Worm (Caenorhabditis elegans) whole organism, L2 larva: ENCODE results near the gene K02B2.6.

Source experiments
- C34F6.9 ChIP-seq: fragments of 150-350 bp; optimal IDR thresholded peaks from 2 replicates; lab custom pipeline; 2014; ENCODE audit warnings: missing biosample characterization, missing genetic modification characterization
- F13H6.1 ChIP-seq: sonication (generic microtip); optimal IDR thresholded peaks from 2 replicates; lab custom pipeline; 2016; ENCODE audit warnings: missing genetic modification characterization, missing compliant biosample characterization
- R02D3.7 ChIP-seq: fragments of 150-350 bp; optimal IDR thresholded peaks from 2 replicates; lab custom pipeline; 2014; ENCODE audit warnings: missing biosample characterization, missing genetic modification characterization
- Y55F3AM.14 ChIP-seq: fragments of 200-800 bp; sonication (Bioruptor generic); optimal IDR thresholded peaks from 2 replicates; lab custom pipeline; 2018; ENCODE audit warnings: mild to moderate bottlenecking, missing genetic modification characterization, missing compliant biosample characterization
- aly-2 ChIP-seq: fragments of 150-350 bp; optimal IDR thresholded peaks from 2 replicates; lab custom pipeline; 2014; ENCODE audit warnings: missing biosample characterization, missing genetic modification characterization
- ama-1 ChIP-seq: fragments of 150-350 bp; optimal IDR thresholded peaks from 2 replicates; lab custom pipeline; 2018; ENCODE audit warnings: inconsistent platforms
- blmp-1 ChIP-seq: sonication (generic microtip); optimal IDR thresholded peaks from 2 replicates; lab custom pipeline; 2017; ENCODE audit warnings: missing genetic modification characterization, mild to moderate bottlenecking, missing compliant biosample characterization, antibody characterized with exemption, moderate library complexity; ENCODE audit not compliant: insufficient read depth
- ceh-16 ChIP-seq: fragments of 150-350 bp; optimal IDR thresholded peaks from 2 replicates; lab custom pipeline; 2014; ENCODE audit warnings: missing biosample characterization, missing genetic modification characterization
- ceh-82 ChIP-seq: fragments of 150-350 bp; optimal IDR thresholded peaks from 2 replicates; lab custom pipeline; 2014; ENCODE audit warnings: missing biosample characterization, missing genetic modification characterization
- crh-2 ChIP-seq: sonication (generic microtip); optimal IDR thresholded peaks from 2 replicates; lab custom pipeline; 2017; ENCODE audit warnings: missing biosample characterization, missing genetic modification characterization
- egl-27 ChIP-seq: sonication (generic microtip); optimal IDR thresholded peaks from 3 replicates; lab custom pipeline; 2017; ENCODE audit warnings: missing biosample characterization, missing genetic modification reagents, missing genetic modification characterization
- elt-1 ChIP-seq: fragments of 150-350 bp; optimal IDR thresholded peaks from 2 replicates; lab custom pipeline; 2014; ENCODE audit warnings: missing biosample characterization, missing genetic modification characterization
- fos-1 ChIP-seq: fragments of 150-350 bp; optimal IDR thresholded peaks from 2 replicates; lab custom pipeline; 2014; ENCODE audit warnings: missing biosample characterization, missing genetic modification characterization
- gmeb-1 ChIP-seq: fragments of 150-350 bp; optimal IDR thresholded peaks from 2 replicates; lab custom pipeline; 2014; ENCODE audit warnings: missing biosample characterization, missing genetic modification characterization
- lin-13 ChIP-seq: fragments of 150-350 bp; optimal IDR thresholded peaks from 2 replicates; lab custom pipeline; 2014; ENCODE audit warnings: missing biosample characterization, missing genetic modification reagents, missing genetic modification characterization
- lsy-2 ChIP-seq, 2 experiments: fragments of 150-350 bp in 1 of 2; sonication (generic microtip) in 1 of 2; optimal IDR thresholded peaks; 2 replicates each; lab custom pipeline; 2014 to 2017; ENCODE audit warnings: missing biosample characterization in 2 of 2, missing genetic modification characterization in 2 of 2
- mab-5 ChIP-seq: fragments of 150-350 bp; optimal IDR thresholded peaks from 2 replicates; lab custom pipeline; 2014; ENCODE audit warnings: missing biosample characterization, missing genetic modification characterization
- nhr-10 ChIP-seq: sonication (generic microtip); optimal IDR thresholded peaks from 2 replicates; lab custom pipeline; 2017; ENCODE audit warnings: missing biosample characterization, missing genetic modification characterization
- nhr-129 ChIP-seq: fragments of 150-350 bp; optimal IDR thresholded peaks from 2 replicates; lab custom pipeline; 2014; ENCODE audit warnings: missing biosample characterization, missing genetic modification characterization
- nhr-21 ChIP-seq: fragments of 150-350 bp; optimal IDR thresholded peaks from 2 replicates; lab custom pipeline; 2014; ENCODE audit warnings: missing biosample characterization, missing genetic modification characterization
- nhr-25 ChIP-seq: fragments of 150-350 bp; sonication (generic microtip); optimal IDR thresholded peaks from 3 replicates; lab custom pipeline; 2014; ENCODE audit warnings: missing biosample characterization, missing genetic modification characterization
- nhr-77 ChIP-seq: fragments of 150-350 bp; optimal IDR thresholded peaks from 2 replicates; lab custom pipeline; 2014; ENCODE audit warnings: missing biosample characterization, missing genetic modification characterization
- peb-1 ChIP-seq: fragments of 150-350 bp; optimal IDR thresholded peaks from 2 replicates; lab custom pipeline; 2014; ENCODE audit warnings: missing biosample characterization, missing genetic modification characterization
- skn-1 ChIP-seq: sonication (generic microtip); optimal IDR thresholded peaks from 2 replicates; lab custom pipeline; 2017; ENCODE audit warnings: missing biosample characterization, missing genetic modification characterization
- sma-3 ChIP-seq: sonication (generic microtip); optimal IDR thresholded peaks from 2 replicates; lab custom pipeline; 2016; ENCODE audit warnings: missing genetic modification reagents, missing genetic modification characterization, missing compliant biosample characterization
- sma-9 ChIP-seq, 2 experiments: fragments of 150-350 bp in 1 of 2; sonication (generic microtip) in 1 of 2; optimal IDR thresholded peaks; 2 replicates each; lab custom pipeline; 2014 to 2016; ENCODE audit warnings: missing genetic modification characterization in 2 of 2, mild to moderate bottlenecking in 1 of 2, missing biosample characterization in 1 of 2, missing compliant biosample characterization in 1 of 2, missing genetic modification reagents in 1 of 2, moderate library complexity in 1 of 2
- snpc-4 ChIP-seq: fragments of 150-350 bp; optimal IDR thresholded peaks from 2 replicates; lab custom pipeline; 2014; ENCODE audit warnings: missing biosample characterization, missing genetic modification characterization
- unc-39 ChIP-seq: fragments of 150-350 bp; optimal IDR thresholded peaks from 2 replicates; lab custom pipeline; 2014; ENCODE audit warnings: missing biosample characterization, missing genetic modification characterization
- ztf-1 ChIP-seq: fragments of 200-800 bp; sonication (Bioruptor generic); conservative IDR thresholded peaks from 2 replicates; pipeline ENCODE4 v1.3.6; 2022; ENCODE audit warnings: missing genetic modification characterization, missing compliant biosample characterization
- ztf-11 ChIP-seq: sonication (generic microtip); optimal IDR thresholded peaks from 2 replicates; lab custom pipeline; 2017; ENCODE audit warnings: missing biosample characterization, missing genetic modification characterization
- ztf-4 ChIP-seq: fragments of 150-350 bp; optimal IDR thresholded peaks from 2 replicates; lab custom pipeline; 2014; ENCODE audit warnings: missing biosample characterization, missing genetic modification characterization

K02B2.6 gene

DNA sequence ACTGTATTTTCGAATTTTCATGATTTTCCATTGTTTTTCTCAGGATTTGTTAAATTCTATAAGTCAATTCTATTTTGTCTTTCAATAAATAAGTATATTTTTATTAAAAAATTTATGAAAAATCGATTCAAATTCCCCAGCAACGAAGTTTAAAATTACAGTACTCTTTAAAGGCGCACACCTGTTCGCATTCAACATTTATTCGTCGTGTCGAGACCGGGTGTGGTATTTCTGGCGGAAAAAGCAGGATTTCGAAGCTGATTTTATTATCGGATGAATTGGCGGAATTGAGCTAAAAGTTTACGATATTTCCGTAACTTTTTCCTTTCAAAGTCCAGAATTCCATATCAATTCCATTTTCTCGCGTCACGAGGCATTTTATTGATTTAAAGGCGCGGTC is 16.6 kb downstream of the K02B2.6 start:
- no peak for TF ChIP-seq nhr-77 (tag; lab: Kevin White, UChicago)
- no peak for TF ChIP-seq mab-5 (tag; lab: Kevin White, UChicago)
- TF ChIP-seq C34F6.9 (tag; lab: Kevin White, UChicago), result no peak
- no peak for TF ChIP-seq ceh-82 (tag; lab: Kevin White, UChicago)
- TF ChIP-seq F13H6.1 (tag; lab: Kevin White, UChicago), result no peak
- no peak for TF ChIP-seq crh-2 (tag; lab: Kevin White, UChicago)

DNA sequence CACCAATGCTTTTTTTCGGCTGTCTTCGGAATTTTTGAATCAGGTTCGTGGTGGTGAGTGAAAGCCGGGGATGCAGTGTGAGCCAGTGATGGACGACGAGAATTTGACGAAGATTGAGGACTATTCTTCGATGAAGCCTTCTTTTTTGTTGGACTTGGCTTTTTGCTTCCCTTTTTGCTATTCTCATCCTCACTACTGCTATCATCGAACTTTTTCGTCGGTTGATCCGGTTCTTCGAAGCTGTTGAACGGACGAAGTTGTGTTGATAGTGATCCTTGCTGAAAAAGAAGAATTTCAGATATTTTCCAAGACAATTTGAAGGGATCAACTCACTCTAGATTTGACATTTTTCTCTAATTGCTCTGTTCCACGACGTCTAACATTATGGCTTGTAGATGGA is 17.9 kb downstream of the K02B2.6 start:
- TF ChIP-seq nhr-25 (tag; lab: Kevin White, UChicago) (no peak), nhr-129 (tag; lab: Kevin White, UChicago) (no peak), nhr-10 (tag; lab: Kevin White, UChicago) (no peak), ztf-4 (tag; lab: Kevin White, UChicago) (no peak), ceh-82 (tag; lab: Kevin White, UChicago) (no peak), peb-1 (tag; lab: Kevin White, UChicago) (no peak)

DNA sequence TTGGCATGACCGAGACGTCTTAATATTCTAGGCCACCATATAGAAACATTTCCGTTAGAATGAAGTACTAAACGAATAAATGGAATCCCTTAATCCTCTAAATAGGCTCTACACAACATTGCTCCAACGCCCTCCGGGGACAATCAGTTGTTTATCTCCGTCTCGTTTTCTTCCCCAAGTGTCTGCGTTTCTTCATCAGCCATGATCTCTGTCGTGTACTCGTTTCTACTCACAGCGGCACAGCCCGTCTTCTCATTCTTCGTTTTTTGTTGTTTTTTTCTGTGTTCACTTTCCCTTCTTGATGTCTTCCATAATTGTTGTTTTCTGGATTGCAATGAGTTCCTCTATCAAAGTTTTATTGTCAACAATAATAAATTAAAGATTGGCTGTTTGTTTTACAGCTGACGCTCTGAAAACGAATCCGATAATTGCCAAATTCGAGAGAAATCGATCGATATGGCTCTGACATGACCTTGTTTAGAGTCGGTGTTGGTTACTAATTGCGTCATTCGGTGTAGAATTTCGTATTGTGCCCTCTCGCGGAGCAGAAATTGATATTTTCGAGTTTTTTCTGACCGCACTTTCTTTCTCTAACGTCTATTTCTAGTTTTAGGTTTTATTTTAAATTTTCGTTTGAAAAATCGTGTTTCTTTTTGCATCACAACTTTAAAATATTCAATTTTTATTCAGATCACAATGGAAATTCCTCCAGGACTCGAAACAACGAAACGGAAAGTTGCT is 20.7 kb downstream of the K02B2.6 start, which contains the start of gene pfkb-1.2:
Gene pfkb-1.2, plus strand, starts transcription at position 691 of the 741 bp plus-strand sequence.
- TF ChIP-seq ztf-1, result no peak
- no peak for TF ChIP-seq skn-1 (tag; lab: Kevin White, UChicago)
- TF ChIP-seq lin-13, result no peak
- no peak for TF ChIP-seq ceh-16 (tag; lab: Kevin White, UChicago)
- peak in 1 of 2 experiments; percentile 14 for TF ChIP-seq lsy-2 (tag; optimal IDR thresholded peaks at IDR 0.05; lab: Kevin White, UChicago)
- TF ChIP-seq elt-1 (tag; lab: Kevin White, UChicago), result no peak
- TF ChIP-seq ceh-82 (tag; lab: Kevin White, UChicago), result no peak
- no peak for TF ChIP-seq egl-27 (tag; lab: Kevin White, UChicago)
- TF ChIP-seq unc-39 (tag; lab: Kevin White, UChicago), result no peak
- TF ChIP-seq C34F6.9 (tag; lab: Kevin White, UChicago), result peak; percentile 30
- TF ChIP-seq, all 48 proteins: peak for 2

DNA sequence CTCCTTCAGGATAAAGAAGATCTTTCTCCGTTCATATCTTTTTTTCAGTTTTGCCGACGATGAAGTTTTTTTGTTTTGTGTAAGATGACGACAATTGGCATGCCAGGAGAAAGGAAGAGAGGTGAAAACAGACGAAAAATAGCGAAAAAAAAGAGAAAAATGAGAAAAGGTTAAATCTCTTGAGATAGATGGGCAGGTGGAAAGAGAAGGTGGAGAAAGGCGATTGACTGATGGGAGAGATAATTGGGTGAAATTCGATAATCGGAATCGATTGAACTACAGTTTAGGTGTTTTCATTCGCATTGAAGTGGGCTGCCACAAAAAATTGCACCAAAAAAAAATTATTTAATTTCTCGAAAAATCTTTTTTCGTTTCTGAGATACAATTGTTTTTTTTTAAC is 21.5 kb downstream of the K02B2.6 start:
- peak; percentile 42 for TF ChIP-seq F13H6.1 (tag; lab: Kevin White, UChicago)
- peak; percentile 50 for TF ChIP-seq nhr-129 (tag; lab: Kevin White, UChicago)
- TF ChIP-seq skn-1 (tag; lab: Kevin White, UChicago), result no peak
- peak; percentile 90 for TF ChIP-seq blmp-1 (tag; lab: Kevin White, UChicago)
- TF ChIP-seq nhr-10 (tag; lab: Kevin White, UChicago), result no peak
- no peak for TF ChIP-seq snpc-4 (tag; lab: Kevin White, UChicago)
- TF ChIP-seq nhr-25 (tag; lab: Kevin White, UChicago), result peak; percentile 23
- no peak for TF ChIP-seq unc-39 (tag; lab: Kevin White, UChicago)
- TF ChIP-seq lsy-2 (tag; optimal IDR thresholded peaks at IDR 0.05; lab: Kevin White, UChicago), result peak in 1 of 2 experiments; percentile 20
- TF ChIP-seq sma-9 (GFP tag; optimal IDR thresholded peaks at IDR 0.05; lab: Kevin White, UChicago), result peak; percentile 2
- TF ChIP-seq sma-9 (tag; optimal IDR thresholded peaks at IDR 0.05; lab: Kevin White, UChicago), result no peak
- TF ChIP-seq, all 48 proteins: peak for 6

DNA sequence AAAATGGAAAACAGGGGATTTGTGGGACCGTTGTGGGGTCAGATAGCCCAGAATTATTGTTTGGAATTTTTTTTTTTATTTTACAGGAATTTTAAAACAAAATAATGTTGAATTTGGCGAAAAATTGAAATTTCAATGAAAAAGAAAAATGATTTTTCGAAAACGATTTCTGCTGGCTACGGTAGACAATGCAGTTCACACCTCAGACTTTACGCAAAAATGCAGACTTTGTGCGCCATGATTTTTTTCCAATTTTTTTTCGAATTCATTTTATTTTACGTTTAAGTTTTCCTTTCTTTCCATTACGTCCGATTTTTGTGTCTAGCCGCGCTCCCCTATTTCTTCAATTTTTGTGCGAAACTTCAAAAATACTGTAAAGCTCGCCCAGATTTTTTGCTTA is 22.2 kb downstream of the K02B2.6 start:
- TF ChIP-seq ama-1 (lab: Kevin White, UChicago) (no peak), lsy-2 (tag; optimal IDR thresholded peaks at IDR 0.05; lab: Kevin White, UChicago) (peak in 1 of 2 experiments; percentile 44)

DNA sequence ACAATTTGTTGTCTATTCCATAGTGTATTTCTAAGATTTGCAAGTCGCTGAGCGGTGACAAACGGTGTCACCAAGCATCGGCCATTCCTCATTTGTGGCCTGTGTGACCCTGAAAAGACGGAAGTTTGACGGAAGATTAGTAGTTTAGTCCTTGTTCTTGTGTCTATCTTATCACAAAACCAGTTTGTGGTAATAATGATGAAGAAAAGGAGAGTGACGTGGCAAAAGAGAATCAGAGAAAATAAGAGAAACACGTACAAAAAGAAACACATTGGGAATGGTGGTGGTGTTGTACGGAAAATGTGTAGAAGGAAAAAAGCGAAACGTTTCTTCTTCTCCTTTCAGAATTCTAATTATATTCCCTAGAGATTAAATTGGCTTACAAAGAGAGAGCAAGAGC is 22.9 kb downstream of the K02B2.6 start, which contains the start of gene mcu-1:
Gene mcu-1, minus strand, starts transcription at position 109 of the 400 bp plus-strand sequence.
- TF ChIP-seq egl-27 (tag; lab: Kevin White, UChicago) (peak; percentile 44), ztf-11 (tag; lab: Kevin White, UChicago) (no peak), fos-1 (tag; lab: Kevin White, UChicago) (peak; percentile 84), Y55F3AM.14 (GFP tag; lab: Kevin White, UChicago) (no peak), nhr-21 (peak; percentile 74), lsy-2 (tag; optimal IDR thresholded peaks at IDR 0.05; lab: Kevin White, UChicago) (peak in 1 of 2 experiments; percentile 19), crh-2 (tag; lab: Kevin White, UChicago) (peak; percentile 99), gmeb-1 (tag; lab: Kevin White, UChicago) (peak; percentile 23), nhr-25 (tag; lab: Kevin White, UChicago) (peak; percentile 80), aly-2 (tag; lab: Kevin White, UChicago) (no peak), C34F6.9 (tag; lab: Kevin White, UChicago) (peak; percentile 19), ceh-82 (tag; lab: Kevin White, UChicago) (no peak), sma-3 (peak; percentile 65), sma-9 (GFP tag; optimal IDR thresholded peaks at IDR 0.05; lab: Kevin White, UChicago) (peak; percentile 91), sma-9 (tag; optimal IDR thresholded peaks at IDR 0.05; lab: Kevin White, UChicago) (no peak), R02D3.7 (tag; lab: Kevin White, UChicago) (no peak), nhr-129 (tag; lab: Kevin White, UChicago) (peak; percentile 35), blmp-1 (tag; lab: Kevin White, UChicago) (peak; percentile 84)
